Worm (Caenorhabditis elegans): Measurements from ENCODE around the gene mig-10.
A peak's percentile ranks its signal among the peaks of the same experiment; 100 is the strongest.

The mig-10 gene

DNA sequence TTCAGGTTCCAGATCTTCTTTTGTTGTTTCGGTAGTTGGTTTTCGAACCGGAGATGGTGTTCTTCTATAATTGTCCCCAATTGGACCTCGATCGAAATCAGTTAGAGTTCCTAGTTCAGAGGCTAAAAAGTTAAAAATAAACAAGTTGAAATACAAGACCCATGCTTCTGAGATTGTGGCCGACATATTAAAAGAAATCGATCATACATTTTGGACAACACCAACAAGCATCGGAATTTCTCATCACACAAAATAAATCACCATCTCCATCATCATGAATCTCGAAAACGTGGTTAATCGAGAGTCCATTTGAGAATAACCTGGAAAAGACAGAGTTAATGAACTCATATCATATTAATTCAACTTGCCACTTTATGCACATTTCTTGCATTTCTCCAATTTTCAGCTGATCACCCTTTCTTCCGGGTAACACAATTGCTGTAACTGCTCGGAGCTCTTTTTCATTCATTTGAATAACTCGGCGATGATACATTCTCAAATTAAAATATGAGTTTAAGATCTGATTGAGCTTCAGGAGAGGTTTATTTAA lies 7.2 kb upstream of the mig-10 start, which contains the start of the genes mps-4 and F09G8.10:
mps-4 (minus strand) TSS at position 101 of the 550 bp plus-strand sequence.
F09G8.10 (minus strand) TSS at position 500 of the 550 bp plus-strand sequence.
- TF ChIP-seq mls-2 (tag; optimal IDR thresholded peaks at IDR 0.05) = no peak
- TF ChIP-seq cnd-1 (tag; optimal IDR thresholded peaks at IDR 0.05) = no peak
- TF ChIP-seq snpc-4 (tag; optimal IDR thresholded peaks at IDR 0.05) = no peak
- TF ChIP-seq unc-39 (tag; optimal IDR thresholded peaks at IDR 0.05) = no peak
- no peak for TF ChIP-seq ceh-43 (GFP tag; optimal IDR thresholded peaks at IDR 0.05)
- TF ChIP-seq blmp-1 (tag; optimal IDR thresholded peaks at IDR 0.05) = no peak
- TF ChIP-seq ceh-83 (GFP tag; optimal IDR thresholded peaks at IDR 0.05) = no peak
- TF ChIP-seq tbx-8 (GFP tag; optimal IDR thresholded peaks at IDR 0.05) = no peak
- no peak for TF ChIP-seq flh-1 (GFP tag; optimal IDR thresholded peaks at IDR 0.05)
- no peak for TF ChIP-seq unc-120 (tag; optimal IDR thresholded peaks at IDR 0.05; ENCODE audit: poor library complexity, severe bottlenecking)
- no peak for TF ChIP-seq ceh-39 (tag; optimal IDR thresholded peaks at IDR 0.05)
- TF ChIP-seq ztf-11 (tag; optimal IDR thresholded peaks at IDR 0.05) = no peak
- TF ChIP-seq elt-3 (tag; optimal IDR thresholded peaks at IDR 0.05) = no peak
- TF ChIP-seq pha-4 (tag; optimal IDR thresholded peaks at IDR 0.05) = no peak
- no peak for TF ChIP-seq nhr-28 (tag; optimal IDR thresholded peaks at IDR 0.05)
- no peak for TF ChIP-seq lsy-2 (tag; optimal IDR thresholded peaks at IDR 0.05)
- TF ChIP-seq lin-13 (tag; optimal IDR thresholded peaks at IDR 0.05) = no peak

DNA sequence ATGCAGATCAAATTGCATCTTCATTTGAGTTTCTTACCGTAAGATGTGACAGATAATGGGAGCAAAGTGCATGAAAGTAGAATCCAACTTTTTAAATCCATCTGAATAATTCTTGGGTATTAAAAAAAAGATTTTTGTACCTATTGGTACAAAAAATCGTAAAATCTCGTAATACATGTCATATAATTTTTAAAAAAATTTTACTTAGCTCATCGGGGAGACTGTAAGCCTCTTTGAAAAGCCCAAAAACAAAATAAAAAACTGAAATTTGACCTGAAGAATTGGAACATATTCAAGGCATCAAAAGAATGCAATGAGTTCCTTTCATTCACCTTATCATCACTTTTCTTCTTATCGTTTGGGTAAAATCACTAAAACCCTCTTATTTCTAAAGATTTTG lies 3.0 kb upstream of the mig-10 start, which contains the start of gene clec-160:
clec-160 (minus strand) TSS at position 101 of the 400 bp plus-strand sequence.
- TF ChIP-seq mab-5 (tag; optimal IDR thresholded peaks at IDR 0.05) (no peak), ceh-83 (GFP tag; optimal IDR thresholded peaks at IDR 0.05) (no peak), sptf-1 (tag; optimal IDR thresholded peaks at IDR 0.05) (no peak)

DNA sequence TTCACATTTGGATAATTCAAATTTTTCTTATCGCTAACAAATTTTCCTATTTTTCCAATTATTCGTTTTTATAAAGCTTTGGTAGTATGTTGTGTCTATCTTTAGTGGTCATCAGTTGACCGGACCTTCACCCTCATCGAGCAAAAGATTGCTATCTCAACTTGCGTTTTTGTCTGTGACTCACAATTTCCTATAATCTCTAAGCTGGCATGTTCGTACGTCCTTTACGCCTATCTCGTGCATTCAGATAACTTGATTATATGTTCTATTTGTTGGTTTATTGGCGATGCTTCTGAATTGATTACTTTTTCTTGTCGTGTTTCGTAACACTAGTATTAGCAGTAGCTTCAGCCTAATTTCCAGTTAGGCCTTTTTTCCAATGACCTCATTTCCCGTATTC lies 666 bp downstream of the mig-10 start:
- TF ChIP-seq nhr-28 (tag; optimal IDR thresholded peaks at IDR 0.05) = no peak
- peak; percentile 74 for TF ChIP-seq ces-1 (GFP tag; optimal IDR thresholded peaks at IDR 0.05)
- TF ChIP-seq lin-32 (GFP tag; optimal IDR thresholded peaks at IDR 0.05) = no peak
- no peak for TF ChIP-seq unc-62 (GFP tag; optimal IDR thresholded peaks at IDR 0.05)
- TF ChIP-seq pha-4 (tag; optimal IDR thresholded peaks at IDR 0.05) = no peak
- TF ChIP-seq nhr-2 (tag; optimal IDR thresholded peaks at IDR 0.05) = peak; percentile 75
- TF ChIP-seq blmp-1 (tag; optimal IDR thresholded peaks at IDR 0.05) = no peak
- TF ChIP-seq sptf-1 (tag; optimal IDR thresholded peaks at IDR 0.05) = no peak
- no peak for TF ChIP-seq snpc-4 (tag; optimal IDR thresholded peaks at IDR 0.05)
- TF ChIP-seq elt-1 (tag; optimal IDR thresholded peaks at IDR 0.05; ENCODE audit: borderline replicate concordance, insufficient read depth) = peak; percentile 96
- no peak for TF ChIP-seq ztf-11 (tag; optimal IDR thresholded peaks at IDR 0.05)
- TF ChIP-seq tbx-8 (GFP tag; optimal IDR thresholded peaks at IDR 0.05) = no peak
- TF ChIP-seq lsy-2 (tag; optimal IDR thresholded peaks at IDR 0.05) = no peak

DNA sequence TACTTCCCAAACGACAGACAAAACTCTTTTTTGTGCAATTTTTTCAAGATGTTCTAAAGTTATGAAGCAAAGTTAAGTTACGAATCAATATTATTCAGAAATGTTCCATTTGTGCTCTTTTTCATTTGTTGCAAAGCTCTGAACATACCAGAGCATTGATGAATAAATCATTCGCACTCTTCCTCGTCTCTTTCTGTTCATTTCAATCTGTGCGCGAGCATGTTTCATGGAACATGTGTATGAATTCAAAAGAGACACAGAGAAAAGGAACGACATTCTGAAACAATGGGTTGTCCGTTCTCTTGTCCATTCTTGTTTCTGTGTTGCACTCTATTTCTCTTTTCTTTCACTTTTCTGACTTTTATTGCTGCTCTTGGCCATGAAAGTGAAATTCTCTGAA lies 1.5 kb downstream of the mig-10 start:
- TF ChIP-seq flh-1 (GFP tag; optimal IDR thresholded peaks at IDR 0.05) (no peak), nhr-2 (tag; optimal IDR thresholded peaks at IDR 0.05) (no peak), lin-13 (tag; optimal IDR thresholded peaks at IDR 0.05) (no peak), pha-4 (tag; optimal IDR thresholded peaks at IDR 0.05) (no peak), ceh-83 (GFP tag; optimal IDR thresholded peaks at IDR 0.05) (no peak), sem-2 (GFP tag; optimal IDR thresholded peaks at IDR 0.05) (no peak), mep-1 (tag; optimal IDR thresholded peaks at IDR 0.05) (no peak), elt-1 (tag; optimal IDR thresholded peaks at IDR 0.05; ENCODE audit: borderline replicate concordance, insufficient read depth) (no peak), nhr-12 (tag; optimal IDR thresholded peaks at IDR 0.05) (no peak), tbx-8 (GFP tag; optimal IDR thresholded peaks at IDR 0.05) (no peak), drap-1 (GFP tag; optimal IDR thresholded peaks at IDR 0.05) (no peak), nhr-237 (tag; optimal IDR thresholded peaks at IDR 0.05) (no peak), bed-3 (GFP tag; optimal IDR thresholded peaks at IDR 0.05) (no peak), ham-2 (GFP tag; optimal IDR thresholded peaks at IDR 0.05) (no peak), cnd-1 (tag; optimal IDR thresholded peaks at IDR 0.05) (no peak), elt-3 (tag; optimal IDR thresholded peaks at IDR 0.05) (no peak), snpc-4 (tag; optimal IDR thresholded peaks at IDR 0.05) (no peak), mab-5 (tag; optimal IDR thresholded peaks at IDR 0.05) (no peak), ceh-43 (GFP tag; optimal IDR thresholded peaks at IDR 0.05) (no peak), nhr-28 (tag; optimal IDR thresholded peaks at IDR 0.05) (no peak)

DNA sequence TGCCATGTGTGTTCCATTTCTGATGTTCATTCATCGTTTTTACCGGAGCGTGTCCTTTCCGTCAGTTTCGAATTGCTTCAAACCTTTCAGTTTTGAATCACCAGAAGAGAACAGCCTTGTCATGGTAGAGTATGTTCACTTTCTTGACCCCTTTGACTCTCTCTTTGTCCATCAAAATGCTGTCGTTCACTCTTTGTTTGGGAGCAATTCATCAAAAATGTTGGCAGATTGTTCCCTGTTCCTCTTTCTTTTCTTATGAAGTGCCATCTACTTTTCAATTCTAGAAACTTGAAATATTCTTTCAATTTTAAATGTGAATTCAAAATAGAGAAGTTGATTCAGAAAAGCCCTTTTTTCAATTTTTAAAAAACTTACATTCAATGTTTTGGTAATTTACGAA lies 2.4 kb downstream of the mig-10 start:
- TF ChIP-seq nhr-2 (tag; optimal IDR thresholded peaks at IDR 0.05) = peak; percentile 4
- no peak for TF ChIP-seq lin-32 (GFP tag; optimal IDR thresholded peaks at IDR 0.05)
